Worm (Caenorhabditis elegans): ENCODE data around the gene F11A5.5.

DNA sequence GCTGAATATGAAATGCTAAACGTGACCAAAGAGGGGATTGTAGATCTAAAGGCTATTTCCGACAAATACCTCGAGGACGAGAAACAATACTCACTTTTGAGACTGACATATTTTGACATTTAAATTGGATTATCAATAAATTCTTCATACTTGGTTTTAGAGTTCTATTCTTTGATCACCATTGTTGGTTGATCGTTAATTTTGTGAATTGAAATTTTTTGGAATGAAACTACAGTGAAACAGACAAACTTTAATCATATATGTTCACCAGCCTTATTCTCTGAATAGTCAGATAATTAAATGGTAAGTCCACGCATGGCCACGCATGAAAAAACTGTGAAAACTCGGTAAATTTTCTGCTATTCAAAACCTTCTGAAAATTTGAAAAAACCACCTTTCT, 4.5 kb downstream of the F11A5.5 start, which contains the start of gene F11A5.18:
- no peak for TF ChIP-seq mep-1 (tag; optimal IDR thresholded peaks at IDR 0.05)
- no peak for TF ChIP-seq Y116A8C.19 (tag; optimal IDR thresholded peaks at IDR 0.05; ENCODE audit: borderline replicate concordance)
- no peak for TF ChIP-seq egl-27 (tag; optimal IDR thresholded peaks at IDR 0.05)
- no peak for TF ChIP-seq nhr-28 (tag; optimal IDR thresholded peaks at IDR 0.05)
- TF ChIP-seq dpl-1 (GFP tag; optimal IDR thresholded peaks at IDR 0.05) = no peak
- no peak for TF ChIP-seq elt-3 (tag; optimal IDR thresholded peaks at IDR 0.05)

All from whole organism, L1 larva.